Fruit fly (Drosophila melanogaster): Measurements from ENCODE around the gene MED27.

The MED27 gene

dm6 chr3R:5685269-5686048, 30.5 kb downstream of the MED27 start, which contains the start of the genes Rab23 and plx:
TSS of gene Rab23 (minus strand) at chr3R:5685434.
TSS of gene plx (plus strand) at chr3R:5685855.
- TF ChIP-seq CG17801 (GFP tag; optimal IDR thresholded peaks at IDR 0.05; ENCODE audit: partially characterized antibody), result no peak

DNA sequence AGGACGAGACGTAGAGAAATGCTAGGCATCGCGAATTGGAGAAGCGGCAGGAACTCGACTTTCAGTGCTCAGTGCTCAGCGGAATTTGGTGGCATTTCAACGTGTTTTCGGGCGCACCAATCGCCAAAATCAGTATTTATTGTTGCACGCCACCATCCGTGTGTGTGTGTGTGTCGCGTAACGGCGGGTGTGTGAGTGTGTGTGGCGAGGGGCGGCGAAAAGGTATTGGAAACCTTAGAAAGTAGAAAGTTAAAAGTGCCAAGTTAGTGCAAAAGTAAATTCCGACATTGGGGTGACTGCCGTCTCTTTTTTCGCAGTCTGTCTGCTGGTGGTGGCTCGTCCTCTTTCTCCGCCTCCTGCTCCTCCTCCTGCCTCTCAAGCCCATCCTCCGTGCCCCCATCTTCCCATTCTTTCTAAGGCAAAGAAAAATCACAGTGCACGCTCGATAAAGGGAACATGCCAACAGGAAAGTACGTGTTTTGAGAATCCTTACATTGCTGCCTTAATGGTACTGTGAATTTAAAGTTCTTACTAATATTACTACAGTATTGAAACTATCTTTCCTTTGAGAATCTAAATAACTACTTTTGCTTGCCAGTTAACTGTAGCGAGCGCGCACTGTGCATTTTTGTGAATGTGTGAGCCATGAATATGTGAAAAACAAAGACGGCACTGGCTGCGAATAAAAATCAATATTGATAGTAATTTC, 31.3 kb downstream of the MED27 start:
- no peak for TF ChIP-seq CG17801 (GFP tag; optimal IDR thresholded peaks at IDR 0.05; ENCODE audit: partially characterized antibody)

DNA sequence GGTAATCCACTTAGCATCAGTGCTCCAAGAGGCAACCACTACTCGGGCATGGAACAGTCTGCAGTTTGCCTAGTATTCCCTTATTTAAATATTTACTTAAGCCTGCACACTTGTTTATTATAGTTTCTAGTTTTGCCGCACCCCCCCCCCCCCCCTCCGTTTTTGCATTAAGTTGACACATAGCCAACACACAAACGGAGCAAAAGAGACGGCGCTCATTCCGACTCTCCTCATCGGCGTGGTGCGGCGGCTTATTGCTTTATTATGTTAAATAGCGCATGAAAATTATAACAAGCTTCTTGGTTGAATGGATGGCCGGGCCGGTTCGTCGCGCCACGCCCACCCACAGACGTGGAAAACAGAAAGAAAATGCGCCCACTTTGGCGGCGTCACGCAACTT, 34.7 kb downstream of the MED27 start:
- TF ChIP-seq CG17801 (GFP tag; optimal IDR thresholded peaks at IDR 0.05; ENCODE audit: partially characterized antibody), result no peak

dm6 chr3R:5691042-5691441, 36.1 kb downstream of the MED27 start:
- TF ChIP-seq CG17801 (GFP tag; optimal IDR thresholded peaks at IDR 0.05; ENCODE audit: partially characterized antibody), result no peak

- no peak for TF ChIP-seq CG17801 (GFP tag; optimal IDR thresholded peaks at IDR 0.05; ENCODE audit: partially characterized antibody)
Observed at dm6 chr3R:5693186-5693585, 38.2 kb downstream of the MED27 start, which contains the start of gene CG2104. TSS of gene CG2104 (minus strand) at chr3R:5693286.

DNA sequence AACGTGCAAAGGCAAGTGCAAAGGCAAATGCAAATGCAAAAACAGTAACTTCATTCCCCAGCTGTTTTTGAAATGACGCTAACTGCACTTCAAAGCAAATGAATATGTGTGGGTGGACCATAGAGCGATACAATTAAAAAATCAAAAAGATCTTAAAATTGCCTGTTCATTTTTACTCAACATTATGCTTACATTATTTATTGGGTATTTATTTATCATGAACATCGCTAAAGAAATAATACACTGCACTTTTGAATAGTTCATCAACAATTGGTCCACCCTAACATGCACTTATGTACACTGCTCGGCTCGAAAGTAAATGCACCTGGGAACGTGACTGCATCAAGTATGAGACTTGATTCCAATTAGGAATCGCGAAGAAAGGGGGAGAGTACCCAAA, 39.5 kb downstream of the MED27 start:
- peak; percentile 95 for TF ChIP-seq CG17801 (GFP tag; optimal IDR thresholded peaks at IDR 0.05; ENCODE audit: partially characterized antibody)

- TF ChIP-seq CG17801 (GFP tag; optimal IDR thresholded peaks at IDR 0.05; ENCODE audit: partially characterized antibody), result no peak
Observed at dm6 chr3R:5696384-5696783, 41.4 kb downstream of the MED27 start.

- peak; percentile 11 for TF ChIP-seq CG17801 (GFP tag; optimal IDR thresholded peaks at IDR 0.05; ENCODE audit: partially characterized antibody)
Observed at dm6 chr3R:5701104-5701503, 46.2 kb downstream of the MED27 start.

DNA sequence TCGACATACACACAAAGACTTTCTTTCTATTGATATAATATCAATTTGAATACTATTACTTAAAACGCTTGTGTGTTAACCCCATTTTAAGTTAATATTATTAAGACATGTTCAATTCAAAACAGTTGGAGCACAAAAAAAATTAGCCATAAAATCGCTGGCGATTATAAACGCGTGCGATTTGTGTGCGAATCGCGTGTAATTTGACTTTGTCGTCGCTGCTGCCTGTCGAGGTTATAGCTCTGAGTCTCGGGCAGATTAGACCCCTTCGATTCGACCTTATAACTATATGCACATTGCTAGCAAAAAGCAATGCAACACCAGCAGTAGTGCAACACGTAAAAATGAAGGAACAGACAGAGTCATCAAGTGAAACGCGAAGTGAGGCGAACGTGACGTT, 50.0 kb downstream of the MED27 start:
- TF ChIP-seq CG17801 (GFP tag; optimal IDR thresholded peaks at IDR 0.05; ENCODE audit: partially characterized antibody), result no peak

DNA sequence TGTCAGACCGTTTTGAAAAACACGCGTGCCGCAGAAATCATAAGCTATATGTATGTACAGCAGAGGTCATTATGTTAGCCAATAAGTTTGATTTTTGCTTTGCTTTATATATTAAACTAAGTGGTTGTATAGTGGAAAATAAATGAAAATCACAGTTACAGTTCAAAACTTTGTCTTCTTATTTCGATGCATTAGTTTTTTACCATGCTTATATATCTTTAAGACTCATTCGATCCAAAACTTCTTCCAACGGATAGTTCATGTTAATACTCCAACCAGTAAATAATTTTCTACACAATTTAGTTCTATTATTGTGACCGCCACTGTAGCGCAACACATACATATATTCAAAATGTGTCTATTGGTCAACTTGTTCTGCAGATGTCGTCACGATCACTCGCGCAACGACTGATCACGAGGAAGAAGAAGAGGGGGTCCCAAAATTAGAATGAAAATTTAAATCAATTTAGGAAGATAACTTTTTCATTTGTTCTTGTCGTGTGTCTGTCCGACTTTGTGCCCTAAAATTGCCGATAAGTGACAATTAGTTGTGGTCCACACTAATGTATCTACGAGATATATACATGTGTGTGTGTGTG, 50.6 kb downstream of the MED27 start:
- TF ChIP-seq CG17801 (GFP tag; optimal IDR thresholded peaks at IDR 0.05; ENCODE audit: partially characterized antibody), result peak; percentile 54
